Worm (Caenorhabditis elegans) whole organism, young adult: ENCODE measurements around the gene fbxa-29.

Experiments
- Y67H2A.10 ChIP-seq: fragments of 200-800 bp; sonication (Bioruptor generic); conservative IDR thresholded peaks from 2 replicates; pipeline ENCODE4 v1.3.6; 2022; ENCODE audit warnings: missing genetic modification reagents, missing genetic modification characterization, missing compliant biosample characterization
- dpff-1 ChIP-seq: sonication (generic microtip); optimal IDR thresholded peaks from 2 replicates; lab custom pipeline; 2017; ENCODE audit warnings: mild to moderate bottlenecking, missing genetic modification characterization, missing compliant biosample characterization
- madf-8 ChIP-seq: fragments of 200-800 bp; sonication (Bioruptor generic); conservative IDR thresholded peaks from 2 replicates; pipeline ENCODE4 v1.3.6; 2022; ENCODE audit warnings: missing genetic modification reagents, missing genetic modification characterization, missing compliant biosample characterization
- sdz-38 ChIP-seq: sonication (generic microtip); optimal IDR thresholded peaks from 2 replicates; lab custom pipeline; 2016; ENCODE audit warnings: missing genotype, missing genetic modification characterization, missing compliant biosample characterization
- snpc-4 ChIP-seq, 5 experiments: fragments of 150-350 bp in 1 of 5; sonication (generic microtip) in 4 of 5; optimal IDR thresholded peaks; 2 replicates each; lab custom pipeline; 2014 to 2018; ENCODE audit warnings: missing genetic modification characterization in 5 of 5, missing biosample characterization in 3 of 5, antibody characterized with exemption in 2 of 5, mild to moderate bottlenecking in 2 of 5, missing compliant biosample characterization in 2 of 5, missing genotype in 2 of 5, moderate library complexity in 2 of 5, missing genetic modification reagents in 1 of 5
- tbx-9 ChIP-seq: sonication (generic microtip); optimal IDR thresholded peaks from 2 replicates; lab custom pipeline; 2016; ENCODE audit warnings: borderline replicate concordance, missing genetic modification characterization, inconsistent platforms, missing compliant biosample characterization
- ztf-6 ChIP-seq: fragments of 200-800 bp; sonication (Bioruptor generic); IDR thresholded peaks from 2 replicates; pipeline ENCODE4 v1.3.6; 2022; ENCODE audit warnings: missing genetic modification reagents, missing genetic modification characterization, missing compliant biosample characterization

DNA sequence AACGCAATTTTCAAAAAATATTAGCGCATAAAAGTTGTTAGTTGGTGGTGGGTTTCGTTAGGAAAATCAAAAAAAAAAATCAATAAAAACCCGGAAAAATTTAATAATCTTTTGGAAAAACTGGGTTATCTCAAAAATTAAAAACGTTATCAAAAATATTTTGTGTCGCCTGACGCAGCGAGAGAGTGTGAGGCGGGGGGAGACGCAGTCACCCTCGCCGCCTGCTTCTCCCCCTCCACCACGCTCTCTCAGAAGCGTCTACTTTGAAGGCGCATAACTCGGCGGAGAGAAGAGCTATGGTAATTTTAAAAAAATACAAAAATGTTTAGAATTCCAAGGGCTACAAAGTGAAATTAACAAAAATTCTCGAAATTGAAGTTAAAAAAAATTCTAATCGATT is 48.4 kb downstream of the fbxa-29 start:
- TF ChIP-seq sdz-38 (tag; lab: Kevin White, UChicago) (no peak), madf-8 (GFP tag; lab: Robert Waterston, UW) (no peak), Y67H2A.10 (no peak), snpc-4 (GFP tag; optimal IDR thresholded peaks at IDR 0.05; lab: Kevin White, UChicago) (no peak), snpc-4 (tag; optimal IDR thresholded peaks at IDR 0.05; lab: Kevin White, UChicago) (no peak), ztf-6 (GFP tag; lab: Robert Waterston, UW) (no peak), dpff-1 (no peak), tbx-9 (tag; lab: Kevin White, UChicago) (no peak)
